Fruit fly (Drosophila melanogaster): Measurements from ENCODE around the gene GlcAT-P.
A peak's percentile ranks its signal among the peaks of the same experiment; 100 is the strongest.

The GlcAT-P gene

dm6 chr3L:11216219-11216618 lies 18.9 kb upstream of the GlcAT-P start:
- no peak for TF ChIP-seq CG17801 (GFP tag; optimal IDR thresholded peaks at IDR 0.05; ENCODE audit: partially characterized antibody)

- peak; percentile 85 for TF ChIP-seq CG17801 (GFP tag; optimal IDR thresholded peaks at IDR 0.05; ENCODE audit: partially characterized antibody)
Measured at dm6 chr3L:11215244-11216121, 18.1 kb upstream of the GlcAT-P start.

DNA sequence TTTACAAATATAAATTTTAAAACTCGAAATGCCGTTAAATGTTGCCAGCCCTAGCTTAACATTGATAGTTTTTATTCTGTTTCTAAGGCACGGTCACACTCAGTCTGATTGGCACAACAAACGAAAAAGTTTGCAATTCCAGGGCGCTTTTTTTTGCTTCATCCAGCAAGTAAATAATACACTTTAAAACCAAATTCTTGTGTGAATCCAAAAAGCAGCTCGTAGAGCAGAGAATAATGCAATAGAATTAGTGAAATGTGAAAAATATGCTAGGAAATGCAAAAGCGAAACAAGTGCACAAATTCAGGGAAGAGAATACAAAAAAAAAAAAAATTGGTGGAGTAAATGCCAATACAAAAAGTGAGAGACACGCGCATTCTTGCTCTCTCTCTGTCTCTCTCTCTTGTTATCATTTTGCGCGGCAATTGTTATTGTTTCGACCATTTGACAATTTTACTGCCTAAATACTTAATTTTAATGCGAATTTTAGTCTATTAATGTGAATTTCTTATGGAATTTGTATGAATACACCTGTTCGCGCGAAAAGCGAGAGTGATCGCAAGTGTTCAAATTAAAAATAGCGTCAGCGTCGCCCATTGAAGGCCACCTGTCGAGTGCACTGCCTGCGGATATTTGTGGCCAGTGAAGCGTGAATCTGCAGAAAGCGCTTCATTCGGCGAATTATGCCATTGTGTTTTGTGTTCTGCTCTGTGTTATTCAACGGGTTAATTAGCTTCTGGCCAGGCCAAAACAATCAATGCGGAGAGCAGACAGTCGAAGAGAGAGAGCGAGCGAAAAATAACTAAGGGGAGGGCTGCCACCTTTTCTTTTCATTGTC lies 17.3 kb upstream of the GlcAT-P start, which contains the start of gene CG42671:
Gene CG42671, plus strand, starts transcription at position 100 of the 838 bp plus-strand sequence.
- no peak for TF ChIP-seq CG17801 (GFP tag; optimal IDR thresholded peaks at IDR 0.05; ENCODE audit: partially characterized antibody)

DNA sequence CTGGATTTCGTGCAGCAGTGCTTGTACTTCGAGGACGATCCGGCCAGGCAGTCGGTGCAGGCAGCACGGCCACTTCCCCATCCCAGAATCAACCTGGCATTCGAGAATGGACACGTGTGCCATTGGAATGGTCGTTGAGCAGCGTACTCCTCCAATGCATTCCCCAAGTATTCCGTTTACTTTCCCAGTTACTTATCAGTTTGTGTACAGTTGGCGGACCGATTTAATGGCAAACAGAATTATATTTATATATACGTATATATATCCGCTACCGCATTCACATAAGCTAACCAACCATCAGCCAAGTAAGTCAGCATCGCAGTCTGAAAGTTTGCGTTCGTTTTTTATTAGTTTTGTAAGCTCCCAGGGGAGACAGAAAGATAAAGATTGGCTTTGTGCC lies 16.3 kb upstream of the GlcAT-P start:
- no peak for TF ChIP-seq CG17801 (GFP tag; optimal IDR thresholded peaks at IDR 0.05; ENCODE audit: partially characterized antibody)

- peak; percentile 80 for TF ChIP-seq CG17801 (GFP tag; optimal IDR thresholded peaks at IDR 0.05; ENCODE audit: partially characterized antibody)
Measured at dm6 chr3L:11210517-11210916, 13.2 kb upstream of the GlcAT-P start, which contains the start of the genes Ube3a and CG7600. TSS of gene Ube3a (minus strand) at chr3L:11210583. TSS of gene CG7600 (plus strand) at chr3L:11210786.

DNA sequence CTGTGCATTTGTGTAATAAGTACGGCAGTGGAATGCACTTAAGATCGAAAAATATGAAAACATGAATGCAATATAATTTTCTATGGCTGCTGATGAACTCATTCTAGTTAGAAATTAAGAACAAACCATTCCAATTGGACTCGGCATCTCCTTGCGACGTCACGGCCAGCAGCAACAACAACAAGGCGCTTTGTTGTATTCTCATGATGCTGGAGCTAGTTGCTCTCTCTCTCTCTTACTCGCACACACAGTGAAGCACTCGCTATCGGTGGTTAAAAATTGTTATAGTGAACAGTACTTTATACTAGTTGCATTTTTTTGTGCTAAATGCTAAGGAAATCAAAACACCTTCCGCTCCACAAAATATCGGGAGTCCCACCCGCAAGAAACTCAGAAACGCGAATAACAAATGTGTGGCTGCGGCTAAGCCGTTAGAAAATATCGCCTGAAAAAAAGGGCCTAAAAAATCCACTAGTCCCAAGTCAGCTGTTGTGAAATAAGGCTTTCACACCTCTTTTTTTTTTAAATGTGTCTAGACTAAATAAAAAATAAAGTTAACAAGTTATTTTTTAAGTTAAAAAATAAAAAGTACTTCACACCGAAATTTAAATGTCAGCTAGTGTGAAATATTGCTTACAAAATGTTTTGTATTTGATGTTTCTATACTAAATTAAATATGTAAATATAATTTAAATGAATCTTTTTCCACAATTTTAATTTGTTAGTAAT lies 8.4 kb upstream of the GlcAT-P start, which contains the start of gene Plod:
Gene Plod, minus strand, starts transcription at position 409 of the 729 bp plus-strand sequence.
- peak; percentile 34 for TF ChIP-seq CG17801 (GFP tag; optimal IDR thresholded peaks at IDR 0.05; ENCODE audit: partially characterized antibody)

DNA sequence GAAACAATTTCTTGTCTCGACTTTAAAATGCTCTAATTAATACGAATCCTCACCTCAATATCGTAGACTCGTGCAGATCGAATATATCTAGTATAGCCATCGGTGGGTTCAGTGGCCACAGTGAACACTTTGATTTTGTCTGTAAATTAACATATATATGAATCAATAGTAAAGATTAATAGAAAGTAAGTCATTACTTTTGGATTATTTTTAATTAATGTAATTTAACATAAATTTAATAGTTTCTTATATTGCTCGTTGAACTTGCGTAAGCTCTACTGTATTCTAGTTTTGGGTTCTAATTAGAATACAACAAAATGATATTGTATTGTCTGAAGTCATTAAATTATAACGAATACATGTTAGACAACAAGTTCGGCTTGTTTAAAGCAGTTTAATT lies 7.5 kb upstream of the GlcAT-P start:
- peak; percentile 0 for TF ChIP-seq CG17801 (GFP tag; optimal IDR thresholded peaks at IDR 0.05; ENCODE audit: partially characterized antibody)

DNA sequence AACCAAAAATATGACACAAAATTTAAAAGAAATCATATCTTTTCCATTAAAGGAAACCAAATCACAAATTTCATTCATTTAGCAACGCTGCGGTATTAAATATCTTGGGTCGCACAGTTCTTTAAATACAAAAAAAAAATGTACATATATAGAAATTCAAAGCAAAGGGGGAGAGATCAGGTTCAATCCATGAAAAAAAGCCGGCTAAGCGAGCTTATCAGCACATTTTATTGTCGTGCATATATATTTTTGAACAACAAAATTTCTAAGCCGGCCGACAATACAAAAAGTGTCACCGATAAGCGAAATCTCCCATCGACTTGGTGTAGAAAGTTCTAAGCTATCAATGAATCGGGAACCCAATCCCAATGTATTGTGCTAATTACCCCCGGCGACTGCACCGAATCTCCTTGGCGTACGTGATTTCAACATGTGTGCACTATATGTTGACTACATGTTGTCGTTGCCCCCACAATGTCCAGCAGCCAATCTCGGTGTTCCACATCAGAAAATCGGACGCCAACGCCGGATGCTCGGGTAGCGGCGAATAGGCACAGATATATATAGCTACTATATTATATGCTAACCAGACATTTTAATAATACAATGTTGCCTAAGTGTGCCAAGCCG lies 6.6 kb upstream of the GlcAT-P start:
- TF ChIP-seq CG17801 (GFP tag; optimal IDR thresholded peaks at IDR 0.05; ENCODE audit: partially characterized antibody), result no peak

DNA sequence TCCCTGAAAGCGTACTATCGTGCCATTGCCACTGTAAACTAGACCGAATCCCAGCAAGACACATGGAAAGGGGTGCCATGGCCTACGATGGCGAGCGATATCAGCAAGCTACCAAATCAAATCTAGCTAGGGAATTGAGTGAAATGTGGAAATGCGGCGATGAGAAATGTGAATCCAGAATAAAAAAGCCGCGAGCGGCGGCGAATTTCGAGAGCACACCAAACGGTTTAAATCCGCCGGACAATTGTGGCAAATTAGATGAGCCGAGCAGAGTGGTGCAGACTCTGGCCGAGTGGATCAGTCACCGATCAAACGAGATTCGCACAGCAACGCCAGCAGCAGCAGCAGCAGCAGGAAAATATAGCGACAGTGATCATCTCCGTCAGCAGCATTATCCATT lies 3.7 kb upstream of the GlcAT-P start, which contains the start of gene nkt:
Gene nkt, plus strand, starts transcription at position 301 of the 400 bp plus-strand sequence.
- no peak for TF ChIP-seq CG17801 (GFP tag; optimal IDR thresholded peaks at IDR 0.05; ENCODE audit: partially characterized antibody)

- TF ChIP-seq CG17801 (GFP tag; optimal IDR thresholded peaks at IDR 0.05; ENCODE audit: partially characterized antibody), result no peak
Measured at dm6 chr3L:11199320-11199719, 2.0 kb upstream of the GlcAT-P start, which contains the start of gene CG7607. TSS of gene CG7607 (plus strand) at chr3L:11199620.

DNA sequence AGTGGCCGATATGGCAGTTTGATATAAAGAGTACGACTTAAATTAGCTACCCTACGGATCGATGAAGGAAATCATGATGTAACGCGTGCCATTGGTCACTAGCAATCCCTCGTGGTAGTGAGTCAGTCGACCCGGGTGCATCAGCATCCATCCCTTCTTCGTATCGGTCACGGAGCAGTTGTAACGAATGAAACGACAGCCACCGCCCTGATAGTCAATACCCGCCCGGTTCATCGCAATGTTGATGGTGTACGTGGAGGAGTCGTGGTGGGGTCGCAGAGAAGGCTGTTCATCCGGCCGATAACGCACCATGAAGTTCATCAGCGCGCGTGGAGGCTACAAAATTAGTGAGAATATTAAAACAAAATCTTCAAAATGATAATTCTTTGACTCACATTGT lies 1.0 kb upstream of the GlcAT-P start:
- no peak for TF ChIP-seq CG17801 (GFP tag; optimal IDR thresholded peaks at IDR 0.05; ENCODE audit: partially characterized antibody)

DNA sequence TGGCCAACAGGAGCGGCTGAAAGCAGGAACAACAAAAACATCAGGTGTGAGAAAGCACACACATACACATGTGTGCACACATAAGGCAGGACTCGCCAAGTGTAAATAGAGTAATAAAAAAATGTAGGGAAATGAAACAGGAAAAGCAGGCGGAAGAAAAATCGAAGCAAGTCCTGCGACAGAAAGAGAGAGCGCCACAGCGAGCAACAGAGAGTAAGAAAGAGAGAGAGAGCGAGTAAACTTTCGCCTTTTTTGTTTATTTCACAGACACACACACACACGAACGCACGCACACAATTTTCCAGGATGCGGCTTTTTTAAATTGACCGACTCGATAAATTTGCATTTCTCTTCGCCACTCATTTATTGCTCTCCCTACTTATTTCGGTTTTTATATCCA lies 476 bp downstream of the GlcAT-P start:
- TF ChIP-seq CG17801 (GFP tag; optimal IDR thresholded peaks at IDR 0.05; ENCODE audit: partially characterized antibody), result no peak

DNA sequence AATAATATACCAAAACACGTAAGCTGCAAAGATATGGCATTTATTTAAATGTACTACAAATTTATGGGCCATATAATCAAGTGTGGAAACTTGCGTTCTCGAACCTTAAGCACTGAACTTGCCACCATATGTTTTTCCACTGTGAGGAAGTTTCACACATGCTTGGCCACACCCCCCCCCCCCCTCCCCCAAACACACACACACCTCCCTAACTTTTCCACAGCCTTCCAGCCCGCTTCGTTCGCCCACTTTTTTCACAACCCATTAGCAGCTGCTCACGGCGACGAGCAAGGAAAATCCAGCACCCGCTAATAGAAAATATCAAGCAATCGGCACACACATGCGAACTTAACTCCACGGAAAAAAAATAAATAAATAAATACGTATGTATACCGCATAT lies 2.1 kb downstream of the GlcAT-P start:
- TF ChIP-seq CG17801 (GFP tag; optimal IDR thresholded peaks at IDR 0.05; ENCODE audit: partially characterized antibody), result no peak

DNA sequence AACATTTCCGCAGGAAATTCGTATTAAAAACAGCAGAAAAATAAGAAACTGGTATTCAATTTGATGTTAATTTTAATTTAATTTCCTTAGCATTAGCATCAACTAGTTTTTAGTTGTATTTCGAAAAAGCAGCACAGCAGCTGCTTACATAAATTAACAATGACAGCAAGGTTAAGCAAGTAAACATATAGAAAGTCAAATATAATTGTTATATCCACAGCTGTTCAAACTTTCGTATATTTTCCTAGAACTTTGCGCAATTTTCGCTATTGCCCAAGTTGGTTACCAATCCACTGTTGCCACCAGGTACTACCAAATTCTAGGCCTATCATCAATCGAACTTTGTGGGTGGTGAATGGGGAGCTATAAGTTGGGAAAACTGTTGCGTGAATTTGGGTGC lies 7.3 kb downstream of the GlcAT-P start:
- TF ChIP-seq CG17801 (GFP tag; optimal IDR thresholded peaks at IDR 0.05; ENCODE audit: partially characterized antibody), result no peak

Measured in ovary, adult (tissue).